Worm (Caenorhabditis elegans): ENCODE measurements around the gene nspe-1.

DNA sequence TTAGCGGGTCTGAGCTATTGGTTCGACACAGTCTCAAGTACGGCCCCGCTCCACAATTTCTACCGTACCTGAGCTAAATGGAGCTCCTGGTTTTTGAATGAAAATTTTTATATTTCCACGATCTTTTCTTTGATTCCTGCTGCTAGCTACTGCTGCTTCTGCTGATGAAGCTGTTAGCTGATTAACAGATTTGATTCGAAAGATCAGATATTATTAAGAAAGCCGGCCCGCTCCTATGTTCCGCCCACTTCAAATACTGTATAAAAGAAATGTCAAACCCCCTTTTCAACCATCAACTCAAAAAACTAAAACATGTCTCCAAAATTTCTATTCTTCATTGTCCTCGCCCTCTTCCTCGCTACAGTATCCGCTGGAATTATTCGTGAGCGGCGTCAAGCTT, 3.1 kb downstream of the nspe-1 start, which contains the start of gene nspe-3:
- no peak for TF ChIP-seq ztf-23 (GFP tag; IDR thresholded peaks at IDR 0.05)
- TF ChIP-seq med-1 (GFP tag; optimal IDR thresholded peaks at IDR 0.05; ENCODE audit: insufficient read depth): no peak
- no peak for TF ChIP-seq flt-1 (GFP tag; IDR thresholded peaks at IDR 0.05)
- no peak for TF ChIP-seq klf-2 (GFP tag; conservative IDR thresholded peaks at IDR 0.05)
- TF ChIP-seq T22C8.4 (GFP tag; IDR thresholded peaks at IDR 0.05): no peak
- TF ChIP-seq ref-1 (GFP tag; conservative IDR thresholded peaks at IDR 0.05): no peak
- TF ChIP-seq ztf-29 (GFP tag; IDR thresholded peaks at IDR 0.05): no peak
- no peak for TF ChIP-seq cog-1 (tag; optimal IDR thresholded peaks at IDR 0.05)
- TF ChIP-seq tab-1 (GFP tag; IDR thresholded peaks at IDR 0.05): no peak
